Worm (Caenorhabditis elegans): ENCODE measurements around the gene bath-44.

- TF ChIP-seq nhr-6 (tag; optimal IDR thresholded peaks at IDR 0.05) = no peak
- no peak for TF ChIP-seq gmeb-1 (tag; optimal IDR thresholded peaks at IDR 0.05)
- TF ChIP-seq ama-1 (optimal IDR thresholded peaks at IDR 0.05) = no peak
- TF ChIP-seq lin-13 (GFP tag; optimal IDR thresholded peaks at IDR 0.05) = no peak
- TF ChIP-seq snpc-4 (tag; optimal IDR thresholded peaks at IDR 0.05) = no peak
- TF ChIP-seq zag-1 (tag; optimal IDR thresholded peaks at IDR 0.05) = no peak
- TF ChIP-seq nhr-237 (tag; optimal IDR thresholded peaks at IDR 0.05) = no peak
- no peak for TF ChIP-seq nhr-12 (tag; optimal IDR thresholded peaks at IDR 0.05)
- TF ChIP-seq ceh-82 (tag; optimal IDR thresholded peaks at IDR 0.05) = no peak
- TF ChIP-seq ZK546.5 (tag; optimal IDR thresholded peaks at IDR 0.05) = no peak
- no peak for TF ChIP-seq aly-2 (tag; optimal IDR thresholded peaks at IDR 0.05)
Observed at ce11 chrII:7381947-7382346, 12.8 kb upstream of the bath-44 start.
